Worm (Caenorhabditis elegans): ENCODE results near the gene T13F3.8.
A peak's percentile ranks its signal among the peaks of the same experiment; 100 is the strongest.

The T13F3.8 gene

ce11 chrV:16282147-16282546 is 12.5 kb downstream of the T13F3.8 start, which contains the start of gene F28G4.2:
TSS of gene F28G4.2 (minus strand) at chrV:16282321.
- TF ChIP-seq Y105C5A.15 (GFP tag; IDR thresholded peaks at IDR 0.05) (no peak), nhr-11 (tag; optimal IDR thresholded peaks at IDR 0.05) (no peak), spr-1 (tag; optimal IDR thresholded peaks at IDR 0.05) (no peak)

DNA sequence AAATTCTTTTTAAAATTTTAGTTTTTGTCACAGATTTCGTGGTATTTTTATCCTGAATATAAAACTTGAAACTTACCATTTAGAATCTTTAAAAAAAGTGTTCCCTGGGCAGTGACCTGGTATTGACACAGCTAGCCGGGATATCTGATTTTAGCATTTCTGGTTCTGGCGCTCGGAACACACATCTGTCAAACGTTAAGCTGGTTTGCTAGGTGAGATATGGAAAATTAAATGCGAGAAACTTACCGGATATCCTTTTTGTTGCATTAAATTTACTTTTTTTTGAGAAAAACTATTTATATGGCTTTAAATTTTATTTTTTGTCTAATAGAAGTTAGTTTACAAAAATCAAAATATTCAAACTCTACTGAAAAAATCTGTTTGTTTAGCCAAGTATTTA is 16.2 kb downstream of the T13F3.8 start, which contains the start of gene F28G4.4:
Gene F28G4.4 (minus strand): TSS at position 101 of the 400 bp plus-strand sequence.
- no peak for TF ChIP-seq tra-1 (GFP tag; IDR thresholded peaks at IDR 0.05)
- TF ChIP-seq unc-62 (GFP tag; optimal IDR thresholded peaks at IDR 0.05 in 1 of 2), result peak in 1 of 2 experiments; percentile 66
- no peak for TF ChIP-seq unc-62 (tag; optimal IDR thresholded peaks at IDR 0.05)

DNA sequence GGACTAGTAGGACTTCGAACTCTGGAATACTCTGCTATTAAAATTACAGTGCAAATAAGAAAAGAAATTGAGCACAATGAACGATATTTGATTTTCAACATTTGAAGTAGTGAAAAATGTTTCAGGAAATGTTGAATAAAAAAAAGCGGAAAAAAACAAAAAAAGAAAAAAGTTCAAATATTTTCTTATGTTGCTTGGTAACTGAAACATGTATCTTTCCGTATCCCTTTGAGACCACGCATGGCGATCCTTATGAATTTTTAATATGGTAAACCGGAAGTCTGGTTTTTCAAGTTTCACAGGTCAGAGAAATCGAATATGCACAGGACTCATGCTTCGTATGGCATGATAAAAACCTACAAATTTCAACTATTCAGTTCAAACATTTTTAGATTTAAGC is 18.0 kb downstream of the T13F3.8 start, which contains the start of gene F28G4.3:
Gene F28G4.3 (minus strand): TSS at position 101 of the 400 bp plus-strand sequence.
- TF ChIP-seq nhr-48 (tag; optimal IDR thresholded peaks at IDR 0.05) (no peak), hif-1 (tag; optimal IDR thresholded peaks at IDR 0.05) (no peak), Y48G9A.11 (GFP tag; IDR thresholded peaks at IDR 0.05) (no peak), lin-15B (tag; optimal IDR thresholded peaks at IDR 0.05) (no peak), nhr-42 (GFP tag; IDR thresholded peaks at IDR 0.05) (no peak), attf-4 (tag; optimal IDR thresholded peaks at IDR 0.05) (no peak), aly-2 (tag; optimal IDR thresholded peaks at IDR 0.05) (no peak), ceh-62 (tag; optimal IDR thresholded peaks at IDR 0.05) (no peak), mdt-29 (GFP tag; IDR thresholded peaks at IDR 0.05) (no peak), hmg-1.1 (GFP tag; IDR thresholded peaks at IDR 0.05) (no peak), Y105C5A.15 (GFP tag; IDR thresholded peaks at IDR 0.05) (no peak), ama-1 (optimal IDR thresholded peaks at IDR 0.05) (no peak), lin-29 (GFP tag; IDR thresholded peaks at IDR 0.05) (no peak), gei-8 (GFP tag; optimal IDR thresholded peaks at IDR 0.05) (no peak), F26F4.8 (GFP tag; conservative IDR thresholded peaks at IDR 0.05) (no peak), rbr-2 (tag; optimal IDR thresholded peaks at IDR 0.05) (no peak)

DNA sequence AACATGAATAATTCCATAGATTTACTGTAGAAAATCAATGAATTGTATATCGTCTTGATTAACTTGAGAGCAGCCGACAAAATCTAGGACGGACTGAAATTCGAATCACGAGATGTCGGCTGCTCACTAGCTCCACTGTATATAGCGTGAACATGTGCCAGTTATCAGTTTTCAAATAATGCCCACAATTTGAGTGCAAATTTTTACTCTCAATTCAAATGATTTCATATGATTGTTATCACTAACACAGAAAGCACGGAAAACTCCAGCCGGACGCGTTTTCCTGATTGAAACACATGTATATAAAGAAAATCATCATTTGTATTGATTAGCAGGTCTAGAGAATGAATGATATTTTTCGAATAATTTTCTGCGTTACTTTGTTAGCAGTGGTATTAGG is 22.8 kb downstream of the T13F3.8 start, which contains the start of gene oac-5:
Gene oac-5 (plus strand): TSS at position 301 of the 400 bp plus-strand sequence.
- TF ChIP-seq mxl-2 (GFP tag; conservative IDR thresholded peaks at IDR 0.05), result no peak
- no peak for TF ChIP-seq Y48G9A.11 (GFP tag; IDR thresholded peaks at IDR 0.05)
- peak; percentile 75 for TF ChIP-seq dmd-6 (GFP tag; IDR thresholded peaks at IDR 0.05)

- TF ChIP-seq tra-1 (GFP tag; IDR thresholded peaks at IDR 0.05), result no peak
- TF ChIP-seq nhr-6 (tag; optimal IDR thresholded peaks at IDR 0.05), result no peak
- TF ChIP-seq dmd-8 (GFP tag; IDR thresholded peaks at IDR 0.05), result no peak
- no peak for TF ChIP-seq nhr-42 (GFP tag; IDR thresholded peaks at IDR 0.05)
- no peak for TF ChIP-seq sdz-12 (GFP tag; optimal IDR thresholded peaks at IDR 0.05)
- TF ChIP-seq nhr-237 (tag; optimal IDR thresholded peaks at IDR 0.05), result no peak
- no peak for TF ChIP-seq pha-4 (GFP tag; IDR thresholded peaks at IDR 0.05)
- no peak for TF ChIP-seq pha-4 (tag; optimal IDR thresholded peaks at IDR 0.05)
- TF ChIP-seq daf-19 (GFP tag; conservative IDR thresholded peaks at IDR 0.05), result no peak
- no peak for TF ChIP-seq Y105C5A.15 (GFP tag; IDR thresholded peaks at IDR 0.05)
These were observed 27.5 kb downstream of the T13F3.8 start, which contains the start of gene srbc-83 for ce11 chrV:16297070-16297469. TSS of gene srbc-83 (plus strand) at chrV:16297370.

- no peak for TF ChIP-seq spr-3 (GFP tag; optimal IDR thresholded peaks at IDR 0.05)
- no peak for TF ChIP-seq mes-2 (tag; optimal IDR thresholded peaks at IDR 0.05; ENCODE audit: poor library complexity, severe bottlenecking)
- TF ChIP-seq zfp-3 (GFP tag; conservative IDR thresholded peaks at IDR 0.05), result no peak
- no peak for TF ChIP-seq lin-1 (GFP tag; IDR thresholded peaks at IDR 0.05)
- TF ChIP-seq nhr-6 (tag; optimal IDR thresholded peaks at IDR 0.05), result no peak
- no peak for TF ChIP-seq hmg-1.1 (GFP tag; IDR thresholded peaks at IDR 0.05)
- no peak for TF ChIP-seq lin-39 (tag; optimal IDR thresholded peaks at IDR 0.05)
- TF ChIP-seq ceh-20 (GFP tag; IDR thresholded peaks at IDR 0.05), result no peak
- no peak for TF ChIP-seq zag-1 (tag; optimal IDR thresholded peaks at IDR 0.05)
- TF ChIP-seq fos-1 (tag; optimal IDR thresholded peaks at IDR 0.05), result no peak
- TF ChIP-seq vab-7 (GFP tag; IDR thresholded peaks at IDR 0.05), result no peak
- TF ChIP-seq dmd-8 (GFP tag; IDR thresholded peaks at IDR 0.05), result no peak
- TF ChIP-seq ztf-7 (tag; optimal IDR thresholded peaks at IDR 0.05), result no peak
These were observed 29.1 kb downstream of the T13F3.8 start, which contains the start of gene srbc-84 for ce11 chrV:16298669-16299068. TSS of gene srbc-84 (plus strand) at chrV:16298969.

All from whole organism, L4 larva.